Worm (Caenorhabditis elegans) whole organism, L2 larva: ENCODE data around the gene bec-1.

Experiments
- egl-27 ChIP-seq: sonication (generic microtip); optimal IDR thresholded peaks from 3 replicates; lab custom pipeline; 2017; ENCODE audit warnings: missing biosample characterization, missing genetic modification reagents, missing genetic modification characterization
- elt-1 ChIP-seq: fragments of 150-350 bp; optimal IDR thresholded peaks from 2 replicates; lab custom pipeline; 2014; ENCODE audit warnings: missing biosample characterization, missing genetic modification characterization
- nhr-6 ChIP-seq: fragments of 150-350 bp; optimal IDR thresholded peaks from 2 replicates; lab custom pipeline; 2014; ENCODE audit warnings: missing biosample characterization, missing genetic modification characterization
- unc-39 ChIP-seq: fragments of 150-350 bp; optimal IDR thresholded peaks from 2 replicates; lab custom pipeline; 2014; ENCODE audit warnings: missing biosample characterization, missing genetic modification characterization
- unc-62 ChIP-seq: fragments of 150-350 bp; optimal IDR thresholded peaks from 2 replicates; lab custom pipeline; 2014; ENCODE audit warnings: missing biosample characterization, missing genetic modification reagents, missing genetic modification characterization

DNA sequence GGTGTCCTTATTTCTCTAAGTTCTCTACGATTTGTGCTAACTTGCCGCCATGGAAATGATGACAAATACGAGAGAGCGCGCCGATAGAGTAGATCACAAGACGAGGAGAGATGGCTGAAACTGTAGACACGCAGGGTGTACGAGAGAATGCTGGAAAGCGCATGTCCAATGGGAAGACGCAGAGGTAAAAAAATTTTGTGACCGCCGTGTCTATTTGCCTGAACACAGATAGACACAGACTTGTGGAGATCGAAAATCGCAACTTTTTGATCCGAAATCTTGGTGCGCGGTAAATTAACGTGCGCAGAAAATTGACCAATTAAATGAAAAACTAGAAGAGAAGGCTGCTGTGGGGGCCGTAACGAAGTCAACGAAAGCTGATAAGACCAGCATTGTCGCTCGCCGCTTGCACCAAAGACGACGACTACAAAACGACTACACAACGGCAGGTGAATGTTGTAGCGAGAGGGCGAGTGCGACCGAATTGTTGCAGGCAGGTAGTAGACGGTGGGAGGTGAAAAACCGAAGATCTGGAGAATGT, 7.0 kb downstream of the bec-1 start:
- TF ChIP-seq unc-62, result no peak
- TF ChIP-seq elt-1 (tag; lab: Kevin White, UChicago), result no peak
- TF ChIP-seq nhr-6 (tag; lab: Kevin White, UChicago), result peak; percentile 83
- TF ChIP-seq unc-39 (tag; lab: Kevin White, UChicago), result no peak
- TF ChIP-seq egl-27 (tag; lab: Kevin White, UChicago), result peak; percentile 84
